Fruit fly (Drosophila melanogaster) whole organism, prepupa: Measurements from ENCODE around the gene CG2017.
A peak's percentile ranks its signal among the peaks of the same experiment; 100 is the strongest.

ENCODE experiments used
- Blimp-1 ChIP-seq: fragments of 200-800 bp; sonication (Bioruptor generic); optimal IDR thresholded peaks from 3 replicates; lab custom pipeline; 2017; ENCODE audit warnings: missing biosample characterization, missing genetic modification characterization, mild to moderate bottlenecking, moderate library complexity, missing genetic modification reagents
- CG10669 ChIP-seq: fragments of 200-800 bp; sonication (Bioruptor generic); optimal IDR thresholded peaks from 3 replicates; lab custom pipeline; 2018; ENCODE audit warnings: missing biosample characterization, mild to moderate bottlenecking, missing genetic modification characterization, moderate library complexity
- CG11294 ChIP-seq: fragments of 200-800 bp; sonication (Bioruptor generic); IDR thresholded peaks from 2 replicates; pipeline ENCODE4 v1.3.6; 2022; ENCODE audit warnings: missing biosample characterization, missing genetic modification characterization
- CG11762 ChIP-seq: fragments of 200-800 bp; sonication (Bioruptor generic); optimal IDR thresholded peaks from 3 replicates; lab custom pipeline; 2016; ENCODE audit warnings: missing biosample characterization, missing genetic modification characterization; ENCODE audit not compliant: insufficient read depth
- CG1621 ChIP-seq: fragments of 200-800 bp; sonication (Bioruptor generic); optimal IDR thresholded peaks from 3 replicates; lab custom pipeline; 2018; ENCODE audit warnings: missing biosample characterization, mild to moderate bottlenecking, missing genetic modification characterization
- CG16779 ChIP-seq: fragments of 200-800 bp; sonication (Bioruptor generic); optimal IDR thresholded peaks from 3 replicates; lab custom pipeline; 2017; ENCODE audit warnings: missing biosample characterization, mild to moderate bottlenecking, missing genetic modification characterization
- CG3032 ChIP-seq: fragments of 200-800 bp; optimal IDR thresholded peaks from 2 replicates; lab custom pipeline; 2019; ENCODE audit warnings: missing biosample characterization, mild to moderate bottlenecking, missing genetic modification characterization, moderate library complexity
- CG31627 ChIP-seq: fragments of 200-800 bp; sonication (Bioruptor generic); optimal IDR thresholded peaks from 3 replicates; lab custom pipeline; 2016; ENCODE audit warnings: missing biosample characterization, missing genetic modification characterization
- CG32006 ChIP-seq: fragments of 200-800 bp; sonication (Bioruptor generic); optimal IDR thresholded peaks from 3 replicates; lab custom pipeline; 2017; ENCODE audit warnings: missing biosample characterization, mild to moderate bottlenecking, missing genetic modification characterization
- CG34406 ChIP-seq: fragments of 200-800 bp; sonication (Bioruptor generic); optimal IDR thresholded peaks from 3 replicates; lab custom pipeline; 2016; ENCODE audit warnings: missing biosample characterization, missing genetic modification characterization
- CG4318 ChIP-seq: fragments of 200-800 bp; sonication (Bioruptor generic); optimal IDR thresholded peaks from 3 replicates; lab custom pipeline; 2017; ENCODE audit warnings: missing biosample characterization, mild to moderate bottlenecking, missing genetic modification characterization
- CG6163 ChIP-seq: fragments of 200-800 bp; sonication (Bioruptor generic); IDR thresholded peaks from 3 replicates; pipeline ENCODE4 v1.3.6; 2022; ENCODE audit warnings: missing biosample characterization, missing genetic modification characterization
- CG6276 ChIP-seq: fragments of 200-800 bp; sonication (Bioruptor generic); optimal IDR thresholded peaks from 2 replicates; lab custom pipeline; 2017; ENCODE audit warnings: missing biosample characterization, mild to moderate bottlenecking, missing genetic modification characterization
- CG6854 ChIP-seq: fragments of 200-800 bp; sonication (Bioruptor generic); optimal IDR thresholded peaks from 2 replicates; lab custom pipeline; 2017; ENCODE audit warnings: missing biosample characterization, mild to moderate bottlenecking, missing genetic modification characterization
- CG7368 ChIP-seq: fragments of 200-800 bp; sonication (Bioruptor generic); optimal IDR thresholded peaks from 3 replicates; lab custom pipeline; 2016; ENCODE audit warnings: missing biosample characterization, missing genetic modification characterization
- CG8632 ChIP-seq: fragments of 200-800 bp; sonication (Bioruptor generic); optimal IDR thresholded peaks from 3 replicates; lab custom pipeline; 2016; ENCODE audit warnings: missing biosample characterization, missing genetic modification characterization
- CG9139 ChIP-seq: fragments of 200-800 bp; sonication (Bioruptor generic); optimal IDR thresholded peaks from 3 replicates; lab custom pipeline; 2017; ENCODE audit warnings: missing biosample characterization, mild to moderate bottlenecking, missing genetic modification characterization
- Eip75B ChIP-seq: fragments of 200-800 bp; sonication (Bioruptor generic); optimal IDR thresholded peaks from 3 replicates; lab custom pipeline; 2016; ENCODE audit warnings: missing biosample characterization, missing genetic modification characterization
- Eip78C ChIP-seq: fragments of 200-800 bp; sonication (Bioruptor generic); peaks from one replicate; lab custom pipeline; 2016; ENCODE audit warnings: missing biosample characterization, missing genetic modification characterization
- Ets96B ChIP-seq: fragments of 200-800 bp; optimal IDR thresholded peaks from 2 replicates; lab custom pipeline; 2019; ENCODE audit warnings: missing biosample characterization, mild to moderate bottlenecking, missing genetic modification characterization, moderate library complexity
- Gug ChIP-seq: fragments of 200-800 bp; sonication (Bioruptor generic); IDR thresholded peaks from 2 replicates; pipeline ENCODE4 v1.3.6; 2022; ENCODE audit warnings: missing biosample characterization, missing genetic modification characterization
- Hr4 ChIP-seq: fragments of 200-800 bp; sonication (Bioruptor generic); optimal IDR thresholded peaks from 3 replicates; lab custom pipeline; 2016; ENCODE audit warnings: missing biosample characterization, missing genetic modification characterization
- Lpt ChIP-seq: fragments of 200-800 bp; sonication (Bioruptor generic); optimal IDR thresholded peaks from 3 replicates; lab custom pipeline; 2016; ENCODE audit warnings: missing biosample characterization, missing genetic modification characterization
- Met ChIP-seq: fragments of 200-800 bp; sonication (Bioruptor generic); optimal IDR thresholded peaks from 3 replicates; lab custom pipeline; 2016; ENCODE audit warnings: missing biosample characterization, missing genetic modification characterization
- Sox102F ChIP-seq: fragments of 200-800 bp; sonication (Bioruptor generic); optimal IDR thresholded peaks from 2 replicates; lab custom pipeline; 2016; ENCODE audit warnings: missing biosample characterization, mild to moderate bottlenecking, missing genetic modification characterization
- Sox15 ChIP-seq: fragments of 200-800 bp; sonication (Bioruptor generic); optimal IDR thresholded peaks from 3 replicates; lab custom pipeline; 2016; ENCODE audit warnings: missing biosample characterization, missing genetic modification characterization
- cyc ChIP-seq: fragments of 200-800 bp; sonication (Bioruptor generic); optimal IDR thresholded peaks from 3 replicates; lab custom pipeline; 2016; ENCODE audit warnings: missing biosample characterization, missing genetic modification characterization
- dac ChIP-seq: fragments of 200-800 bp; sonication (Bioruptor generic); optimal IDR thresholded peaks from 2 replicates; lab custom pipeline; 2017; ENCODE audit warnings: missing biosample characterization, mild to moderate bottlenecking, missing genetic modification characterization
- dsx ChIP-seq: fragments of 200-800 bp; optimal IDR thresholded peaks from 3 replicates; lab custom pipeline; 2019; ENCODE audit warnings: missing biosample characterization, mild to moderate bottlenecking, missing genetic modification characterization, moderate library complexity; ENCODE audit not compliant: poor library complexity, severe bottlenecking
- eg ChIP-seq: fragments of 200-800 bp; sonication (Bioruptor generic); IDR thresholded peaks from 3 replicates; pipeline ENCODE4 v1.3.6; 2022; ENCODE audit warnings: missing biosample characterization, missing genetic modification characterization
- fd59A ChIP-seq: fragments of 200-800 bp; sonication (Bioruptor generic); optimal IDR thresholded peaks from 2 replicates; lab custom pipeline; 2017; ENCODE audit warnings: missing biosample characterization, mild to moderate bottlenecking, missing genetic modification characterization, missing genetic modification reagents
- net ChIP-seq: fragments of 200-800 bp; sonication (Bioruptor generic); optimal IDR thresholded peaks from 3 replicates; lab custom pipeline; 2016; ENCODE audit warnings: missing biosample characterization, missing genetic modification characterization
- spab ChIP-seq: fragments of 200-800 bp; sonication (Bioruptor generic); optimal IDR thresholded peaks from 2 replicates; lab custom pipeline; 2017; ENCODE audit warnings: missing biosample characterization, mild to moderate bottlenecking, missing genetic modification characterization, missing genetic modification reagents
- ss ChIP-seq, 2 experiments: fragments of 200-800 bp; sonication (Bioruptor generic); optimal IDR thresholded peaks; 2 replicates in 1 of 2; 3 replicates in 1 of 2; lab custom pipeline; 2017 to 2018; ENCODE audit warnings: mild to moderate bottlenecking in 2 of 2, missing biosample characterization in 2 of 2, missing genetic modification characterization in 2 of 2, moderate library complexity in 1 of 2
- svp ChIP-seq: fragments of 200-800 bp; sonication (Bioruptor generic); peaks from one replicate; lab custom pipeline; 2016; ENCODE audit warnings: missing biosample characterization, missing genetic modification characterization
- topi ChIP-seq: fragments of 200-800 bp; sonication (Bioruptor generic); optimal IDR thresholded peaks from 3 replicates; lab custom pipeline; 2016; ENCODE audit warnings: missing biosample characterization, missing genetic modification characterization
- vri ChIP-seq: fragments of 200-800 bp; sonication (Bioruptor generic); optimal IDR thresholded peaks from 3 replicates; lab custom pipeline; 2016; ENCODE audit warnings: missing biosample characterization, mild to moderate bottlenecking, missing genetic modification characterization

The CG2017 gene

DNA sequence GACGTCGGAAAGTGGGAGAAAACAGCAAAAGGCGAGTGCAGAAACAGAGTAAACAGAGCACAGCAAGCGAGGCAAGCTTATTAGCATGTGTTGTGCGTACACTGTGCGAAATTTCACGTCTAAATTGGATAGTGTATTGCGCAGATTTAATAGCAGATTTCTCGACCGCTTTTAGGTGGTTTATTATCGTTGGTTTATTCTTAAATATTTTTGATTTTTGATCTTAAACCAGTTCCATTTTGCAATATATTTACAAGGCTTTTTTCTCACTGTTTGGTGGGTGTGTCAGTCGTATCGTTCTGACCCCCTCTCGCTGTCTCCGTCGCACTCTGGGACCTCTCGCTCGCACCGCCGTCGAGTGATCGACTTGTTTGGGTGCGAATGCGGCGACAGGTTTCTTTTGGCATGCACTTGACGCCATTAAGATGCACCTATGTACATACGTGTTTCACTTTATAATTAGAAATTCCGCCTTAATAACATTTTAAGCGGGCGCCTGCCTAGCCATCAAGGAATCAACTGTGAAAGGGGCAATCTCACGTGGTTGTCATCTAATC is 28.2 kb downstream of the CG2017 start (continued):
- TF ChIP-seq Sox15 (GFP tag; lab: Kevin White, UChicago) (peak; percentile 85), dac (GFP tag; lab: Kevin White, UChicago) (peak; percentile 86), CG11762 (peak; percentile 84), Lpt (GFP tag; lab: Kevin White, UChicago) (peak; percentile 91), CG11294 (GFP tag; lab: Robert Waterston, UW) (peak; percentile 89), CG7368 (GFP tag; lab: Kevin White, UChicago) (peak; percentile 84), CG10669 (GFP tag; lab: Kevin White, UChicago) (peak; percentile 79), CG34406 (GFP tag; lab: Kevin White, UChicago) (peak; percentile 91), cyc (GFP tag; lab: Kevin White, UChicago) (peak; percentile 97), dsx (GFP tag; lab: Kevin White, UChicago) (peak; percentile 67), net (peak; percentile 91), ss (GFP tag; optimal IDR thresholded peaks at IDR 0.05; lab: Kevin White, UChicago) (peak; percentile 60 to 78), CG16779 (peak; percentile 78), CG6276 (GFP tag; lab: Kevin White, UChicago) (peak; percentile 86), CG32006 (GFP tag; lab: Kevin White, UChicago) (peak; percentile 95), topi (GFP tag; lab: Kevin White, UChicago) (peak; percentile 95), CG31627 (peak; percentile 96), fd59A (peak; percentile 84), CG6163 (GFP tag; lab: Robert Waterston, UW) (peak; percentile 97), CG3032 (tag; lab: Kevin White, UChicago) (peak; percentile 74), CG4318 (peak; percentile 90), Eip78C (GFP tag; lab: Kevin White, UChicago) (peak; percentile 98), CG9139 (GFP tag; lab: Kevin White, UChicago) (peak; percentile 41)

DNA sequence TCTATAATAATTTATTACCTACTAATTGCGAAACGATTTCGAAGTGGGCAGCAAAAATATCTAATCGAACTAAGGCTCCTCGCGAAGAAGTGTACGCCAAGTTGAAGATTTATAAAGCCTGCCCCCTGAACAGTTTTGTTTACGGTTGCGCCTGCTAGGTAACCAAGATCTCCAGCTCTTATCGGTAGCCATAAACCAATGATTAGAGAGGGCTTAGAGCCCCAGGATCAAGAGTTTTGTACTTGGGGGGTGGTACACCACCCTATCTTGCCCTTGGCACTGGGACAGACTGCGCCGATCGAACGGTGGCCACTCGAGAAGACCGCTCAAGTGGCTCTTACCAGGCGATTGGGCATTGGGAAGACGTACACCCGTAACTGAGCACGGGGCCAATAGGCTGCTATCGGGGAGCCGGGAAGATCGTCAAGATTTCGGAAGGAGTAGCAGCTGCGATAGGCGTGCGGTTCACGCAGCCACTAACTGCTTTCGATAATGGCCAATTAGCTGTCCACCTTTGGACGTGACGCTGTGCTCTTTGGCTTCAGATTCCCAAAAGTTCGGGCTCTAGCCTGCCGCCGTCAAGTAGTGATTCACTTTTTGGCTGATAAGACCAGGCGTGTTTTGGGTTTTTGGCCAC is 29.7 kb downstream of the CG2017 start:
- TF ChIP-seq CG6854 (GFP tag; lab: Kevin White, UChicago) (no peak), svp (GFP tag; lab: Kevin White, UChicago) (peak; percentile 17), Met (GFP tag; lab: Kevin White, UChicago) (no peak), CG9139 (GFP tag; lab: Kevin White, UChicago) (no peak), spab (GFP tag; lab: Kevin White, UChicago) (no peak), Sox102F (GFP tag; lab: Kevin White, UChicago) (no peak), Blimp-1 (GFP tag; lab: Kevin White, UChicago) (no peak)

DNA sequence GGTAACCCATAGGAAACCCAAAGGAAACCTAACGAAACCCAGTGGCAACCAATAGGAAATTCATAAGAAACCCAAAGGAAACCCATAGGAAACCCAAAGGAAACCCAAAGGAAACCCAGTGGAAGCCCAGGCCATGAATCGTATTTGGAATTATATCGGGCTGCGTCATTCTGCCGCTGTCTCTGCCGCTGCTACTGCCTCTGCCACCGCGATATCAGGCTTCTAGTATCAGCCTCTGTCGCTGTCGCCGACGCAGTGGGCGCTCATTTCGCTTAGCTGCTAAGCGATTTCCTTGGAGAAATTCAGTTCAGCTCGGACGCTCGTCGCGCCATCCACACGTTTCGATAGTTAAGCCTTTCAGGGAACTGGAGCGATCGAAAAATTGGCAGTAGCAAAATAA is 30.9 kb downstream of the CG2017 start, which contains the start of gene CG1208:
Gene CG1208 (plus strand): TSS at position 301 of the 400 bp plus-strand sequence.
- TF ChIP-seq dac (GFP tag; lab: Kevin White, UChicago) (no peak), Hr4 (GFP tag; lab: Kevin White, UChicago) (no peak), CG4318 (no peak)

DNA sequence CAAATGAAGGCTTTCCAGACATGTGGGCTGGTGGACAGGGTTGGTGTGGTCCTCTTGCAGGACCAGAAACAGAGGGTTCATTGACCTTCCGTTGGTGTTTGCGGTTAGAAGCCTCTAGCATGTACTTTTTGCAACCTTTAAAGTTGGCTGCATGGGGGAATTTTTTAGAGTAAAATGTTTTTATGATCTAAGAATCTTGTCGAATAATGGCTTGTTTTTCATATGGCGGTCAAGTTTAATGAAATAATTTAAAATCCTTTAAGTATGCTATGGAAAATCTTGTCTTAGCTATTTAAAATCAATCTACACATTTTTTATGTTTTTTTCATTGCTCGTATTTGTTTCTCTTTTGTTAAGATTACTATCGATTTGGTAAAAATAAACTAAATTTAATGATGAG is 32.4 kb downstream of the CG2017 start, which contains the start of gene glob3:
Gene glob3 (plus strand): TSS at position 301 of the 400 bp plus-strand sequence.
- TF ChIP-seq vri (GFP tag; lab: Kevin White, UChicago) (no peak), CG8632 (GFP tag; lab: Kevin White, UChicago) (no peak), spab (GFP tag; lab: Kevin White, UChicago) (no peak), cyc (GFP tag; lab: Kevin White, UChicago) (no peak), dac (GFP tag; lab: Kevin White, UChicago) (no peak), Eip75B (GFP tag; lab: Kevin White, UChicago) (no peak), Eip78C (GFP tag; lab: Kevin White, UChicago) (no peak), Sox15 (GFP tag; lab: Kevin White, UChicago) (no peak), Gug (GFP tag; lab: Robert Waterston, UW) (no peak), ss (GFP tag; optimal IDR thresholded peaks at IDR 0.05; lab: Kevin White, UChicago) (no peak), CG1621 (no peak), CG3032 (tag; lab: Kevin White, UChicago) (no peak), Ets96B (no peak), CG34406 (GFP tag; lab: Kevin White, UChicago) (no peak), eg (GFP tag; lab: Robert Waterston, UW) (no peak), CG7368 (GFP tag; lab: Kevin White, UChicago) (no peak), topi (GFP tag; lab: Kevin White, UChicago) (no peak)
